Worm (Caenorhabditis elegans) whole organism, L4 larva: ENCODE data around the gene exos-4.2.

Experiments used
- ZK337.2 ChIP-seq: fragments of 200-800 bp; sonication (Bioruptor generic); IDR thresholded peaks from 2 replicates; pipeline ENCODE4 v1.3.6; 2022; ENCODE audit warnings: missing genetic modification reagents, missing genetic modification characterization, missing compliant biosample characterization
- ama-1 ChIP-seq: fragments of 150-350 bp; optimal IDR thresholded peaks from 2 replicates; lab custom pipeline; 2014; ENCODE audit warnings: inconsistent platforms, mixed read lengths
- dpl-1 ChIP-seq: fragments of 150-350 bp; optimal IDR thresholded peaks from 2 replicates; lab custom pipeline; 2014; ENCODE audit warnings: missing biosample characterization, missing genetic modification reagents, missing genetic modification characterization
- dve-1 ChIP-seq: sonication (generic microtip); optimal IDR thresholded peaks from 2 replicates; lab custom pipeline; 2017; ENCODE audit warnings: antibody characterized with exemption, mild to moderate bottlenecking, missing genetic modification characterization, missing compliant biosample characterization; ENCODE audit not compliant: insufficient read depth
- lin-38 ChIP-seq: fragments of 200-800 bp; sonication (Bioruptor generic); IDR thresholded peaks from 2 replicates; pipeline ENCODE4 v1.3.6; 2022; ENCODE audit warnings: missing genetic modification reagents, missing genetic modification characterization, missing compliant biosample characterization
- lin-39 ChIP-seq: fragments of 150-350 bp; optimal IDR thresholded peaks from 2 replicates; lab custom pipeline; 2014; ENCODE audit warnings: missing biosample characterization, missing genetic modification reagents, missing genetic modification characterization
- mes-2 ChIP-seq: sonication (generic microtip); optimal IDR thresholded peaks from 2 replicates; lab custom pipeline; 2016; ENCODE audit warnings: missing genotype, mild to moderate bottlenecking, missing genetic modification characterization, missing compliant biosample characterization; ENCODE audit not compliant: poor library complexity, severe bottlenecking
- pqm-1 ChIP-seq: sonication (generic microtip); optimal IDR thresholded peaks from 2 replicates; lab custom pipeline; 2017; ENCODE audit warnings: missing biosample characterization, missing genetic modification characterization
- skn-1 ChIP-seq: fragments of 150-350 bp; optimal IDR thresholded peaks from 2 replicates; lab custom pipeline; 2014; ENCODE audit warnings: missing biosample characterization, missing genetic modification characterization
- snpc-4 ChIP-seq: fragments of 150-350 bp; optimal IDR thresholded peaks from 2 replicates; lab custom pipeline; 2014; ENCODE audit warnings: missing biosample characterization, missing genetic modification characterization
- unc-130 ChIP-seq: sonication (generic microtip); optimal IDR thresholded peaks from 2 replicates; lab custom pipeline; 2016; ENCODE audit warnings: missing genetic modification reagents, missing genetic modification characterization, missing compliant biosample characterization
- unc-39 ChIP-seq: sonication (generic microtip); optimal IDR thresholded peaks from 2 replicates; lab custom pipeline; 2017; ENCODE audit warnings: missing biosample characterization, missing genetic modification characterization
- unc-62 ChIP-seq, 3 experiments: fragments of 150-350 bp in 1 of 3; sonication (generic microtip); optimal IDR thresholded peaks in 2 of 3; peaks in 1 of 3; 1 replicate in 1 of 3; 2 replicates in 2 of 3; lab custom pipeline; 2014 to 2017; ENCODE audit warnings: missing biosample characterization in 3 of 3, missing genetic modification characterization in 3 of 3, missing genetic modification reagents in 3 of 3, missing genotype in 1 of 3
- zag-1 ChIP-seq: fragments of 150-350 bp; optimal IDR thresholded peaks from 2 replicates; lab custom pipeline; 2014; ENCODE audit warnings: missing biosample characterization, missing genetic modification characterization

- TF ChIP-seq skn-1 (tag; lab: Kevin White, UChicago) (no peak), unc-130 (GFP tag; lab: Kevin White, UChicago) (no peak), pqm-1 (no peak), ama-1 (lab: Kevin White, UChicago) (no peak), lin-38 (no peak), lin-39 (tag; lab: Kevin White, UChicago) (no peak), unc-62 (GFP tag; optimal IDR thresholded peaks at IDR 0.05 in 1 of 2; lab: Kevin White, UChicago) (peak in 1 of 2 experiments; percentile 74), unc-62 (tag; optimal IDR thresholded peaks at IDR 0.05; lab: Kevin White, UChicago) (no peak), unc-39 (tag; lab: Kevin White, UChicago) (no peak), dpl-1 (no peak), dve-1 (no peak), zag-1 (no peak), mes-2 (tag; lab: Kevin White, UChicago) (no peak), snpc-4 (tag; lab: Kevin White, UChicago) (no peak), ZK337.2 (GFP tag; lab: Robert Waterston, UW) (0 out of 2 replicates have a peak, but pooled peaks have one; percentile 20)
Measured at ce11 chrIII:853414-853813, 6.6 kb upstream of the exos-4.2 start.
